Fruit fly (Drosophila melanogaster): ENCODE data around the gene Cpr78Cc.

The Cpr78Cc gene

DNA sequence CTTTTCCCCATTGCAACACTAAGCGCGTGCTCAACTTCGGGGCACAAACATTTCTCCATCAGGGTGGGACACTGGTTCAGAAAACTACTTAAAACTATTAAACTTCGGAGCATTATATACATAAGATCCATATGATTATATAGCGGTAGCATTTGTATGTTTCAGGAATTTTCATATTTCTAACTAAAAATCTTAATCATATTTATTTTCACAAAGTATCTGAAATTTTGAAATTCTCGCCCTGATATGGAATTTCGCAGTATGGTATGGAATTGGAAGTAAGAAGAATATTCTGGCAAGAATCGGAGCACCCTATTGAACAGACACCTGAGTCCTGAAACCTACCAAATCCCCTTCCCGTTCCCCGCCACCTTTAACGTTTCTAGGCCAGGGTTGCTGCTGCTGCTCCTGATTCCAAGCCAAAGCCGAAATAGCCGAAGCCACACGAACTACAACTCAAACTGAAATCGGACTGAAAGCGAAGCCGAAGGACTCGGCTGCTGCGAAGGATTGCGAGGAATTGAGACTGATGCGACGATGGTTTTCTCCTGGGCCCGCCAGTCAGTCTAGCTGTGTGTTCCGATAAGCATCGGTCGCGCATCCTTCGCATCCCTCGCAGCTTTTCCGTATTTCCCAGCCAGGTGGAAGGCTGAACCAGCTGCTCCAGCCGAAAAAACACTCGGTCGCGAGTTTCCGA lies 21.6 kb downstream of the Cpr78Cc start:
- TF ChIP-seq Pdp1 (GFP tag; optimal IDR thresholded peaks at IDR 0.05) = no peak
- TF ChIP-seq onecut (GFP tag; IDR thresholded peaks at IDR 0.05) = no peak
- no peak for TF ChIP-seq CG14965 (GFP tag; optimal IDR thresholded peaks at IDR 0.05; ENCODE audit: borderline replicate concordance)
- TF ChIP-seq MTF-1 (GFP tag; optimal IDR thresholded peaks at IDR 0.05; ENCODE audit: borderline replicate concordance) = no peak
- TF ChIP-seq CG7786 (GFP tag; optimal IDR thresholded peaks at IDR 0.05) = no peak
- TF ChIP-seq CG15479 (GFP tag; optimal IDR thresholded peaks at IDR 0.05) = no peak
- TF ChIP-seq dm (GFP tag; optimal IDR thresholded peaks at IDR 0.05) = no peak
- TF ChIP-seq fru (optimal IDR thresholded peaks at IDR 0.05) = no peak
- no peak for TF ChIP-seq Ssrp (tag; optimal IDR thresholded peaks at IDR 0.05)
- peak; percentile 70 for TF ChIP-seq sens (GFP tag)
- peak; percentile 51 for TF ChIP-seq CG15269 (tag; optimal IDR thresholded peaks at IDR 0.05)
- no peak for TF ChIP-seq tio (GFP tag; optimal IDR thresholded peaks at IDR 0.05)
- no peak for TF ChIP-seq Jarid2 (GFP tag; optimal IDR thresholded peaks at IDR 0.05)
- no peak for TF ChIP-seq CG14667 (GFP tag; IDR thresholded peaks at IDR 0.05)
- TF ChIP-seq CG12155 (GFP tag; optimal IDR thresholded peaks at IDR 0.05) = no peak
- no peak for TF ChIP-seq inv (GFP tag; IDR thresholded peaks at IDR 0.05; ENCODE audit: partially characterized antibody)
- TF ChIP-seq Doc2 (GFP tag; IDR thresholded peaks at IDR 0.05) = no peak
- TF ChIP-seq odd (GFP tag; optimal IDR thresholded peaks at IDR 0.05) = no peak
- TF ChIP-seq CG2712 (tag; optimal IDR thresholded peaks at IDR 0.05) = no peak
- TF ChIP-seq hth (optimal IDR thresholded peaks at IDR 0.05) = no peak
- TF ChIP-seq CG2889 (GFP tag; IDR thresholded peaks at IDR 0.05) = no peak
- TF ChIP-seq CG7987 (GFP tag; optimal IDR thresholded peaks at IDR 0.05) = no peak
- TF ChIP-seq CG14710 (tag; optimal IDR thresholded peaks at IDR 0.05) = no peak
- TF ChIP-seq Sox100B (GFP tag; optimal IDR thresholded peaks at IDR 0.05) = no peak
- no peak for TF ChIP-seq kay (GFP tag; optimal IDR thresholded peaks at IDR 0.05)
- TF ChIP-seq cg (GFP tag; optimal IDR thresholded peaks at IDR 0.05) = no peak
- no peak for TF ChIP-seq CG6272 (GFP tag; IDR thresholded peaks at IDR 0.05)
- TF ChIP-seq CG5180 (GFP tag; optimal IDR thresholded peaks at IDR 0.05) = no peak
- no peak for TF ChIP-seq CG14860 (GFP tag; IDR thresholded peaks at IDR 0.05; ENCODE audit: partially characterized antibody)
- TF ChIP-seq pros (GFP tag; optimal IDR thresholded peaks at IDR 0.05) = no peak
- no peak for TF ChIP-seq aop (GFP tag; IDR thresholded peaks at IDR 0.05)
- TF ChIP-seq sug (tag; optimal IDR thresholded peaks at IDR 0.05) = peak; percentile 41
- peak; percentile 19 for TF ChIP-seq CG8924 (tag; optimal IDR thresholded peaks at IDR 0.05)
- TF ChIP-seq CG4820 (GFP tag; optimal IDR thresholded peaks at IDR 0.05) = no peak
- peak; percentile 28 for TF ChIP-seq fd3F (GFP tag; optimal IDR thresholded peaks at IDR 0.05)
- TF ChIP-seq C15 (GFP tag; IDR thresholded peaks at IDR 0.05) = no peak
- TF ChIP-seq CG4730 (GFP tag; IDR thresholded peaks at IDR 0.05) = no peak
- no peak for TF ChIP-seq MESR4 (GFP tag; optimal IDR thresholded peaks at IDR 0.05)
- no peak for TF ChIP-seq CG7745 (tag; optimal IDR thresholded peaks at IDR 0.05)
- no peak for TF ChIP-seq CG32772 (GFP tag; IDR thresholded peaks at IDR 0.05)
- no peak for TF ChIP-seq nmo (GFP tag; optimal IDR thresholded peaks at IDR 0.05)
- TF ChIP-seq CG10209 (GFP tag; optimal IDR thresholded peaks at IDR 0.05) = peak; percentile 29
- TF ChIP-seq wek (GFP tag; optimal IDR thresholded peaks at IDR 0.05) = no peak
- TF ChIP-seq cad (GFP tag; optimal IDR thresholded peaks at IDR 0.05) = no peak
- TF ChIP-seq CG16813 (GFP tag; IDR thresholded peaks at IDR 0.05; ENCODE audit: partially characterized antibody) = no peak
- no peak for TF ChIP-seq Lhr (GFP tag; optimal IDR thresholded peaks at IDR 0.05)
- TF ChIP-seq CG3281 (GFP tag; optimal IDR thresholded peaks at IDR 0.05) = peak; percentile 70
- TF ChIP-seq CG16815 (GFP tag; optimal IDR thresholded peaks at IDR 0.05) = no peak
- TF ChIP-seq BtbVII (GFP tag; optimal IDR thresholded peaks at IDR 0.05) = peak; percentile 33
- peak; percentile 58 for TF ChIP-seq CG13296 (GFP tag; optimal IDR thresholded peaks at IDR 0.05)
